Worm (Caenorhabditis elegans) whole organism, late embryonic: ENCODE data around the gene ins-20.
"Not testable (repeated sequence)": the region's sequence is repeated elsewhere in the genome, so short reads cannot be mapped to it uniquely, and the experiment has no call there.

Source experiments
- C38D4.7 ChIP-seq: fragments of 200-800 bp; sonication (Bioruptor generic); optimal IDR thresholded peaks from 2 replicates; lab custom pipeline; 2018; ENCODE audit warnings: mild to moderate bottlenecking, missing genetic modification characterization, moderate library complexity, missing compliant biosample characterization
- F13H6.1 ChIP-seq: sonication (generic microtip); optimal IDR thresholded peaks from 2 replicates; lab custom pipeline; 2016; ENCODE audit warnings: missing genetic modification characterization, missing compliant biosample characterization
- ahr-1 ChIP-seq: sonication (generic microtip); optimal IDR thresholded peaks from 2 replicates; lab custom pipeline; 2016; ENCODE audit warnings: missing genetic modification characterization, missing compliant biosample characterization
- ceh-14 ChIP-seq: sonication (generic microtip); optimal IDR thresholded peaks from 2 replicates; lab custom pipeline; 2016; ENCODE audit warnings: missing genotype, missing genetic modification characterization, missing compliant biosample characterization
- ceh-31 ChIP-seq: sonication (generic microtip); optimal IDR thresholded peaks from 2 replicates; lab custom pipeline; 2016; ENCODE audit warnings: missing genetic modification characterization, missing compliant biosample characterization
- ceh-48 ChIP-seq: sonication (generic microtip); optimal IDR thresholded peaks from 2 replicates; lab custom pipeline; 2016; ENCODE audit warnings: missing genetic modification characterization, inconsistent platforms, missing compliant biosample characterization
- ceh-6 ChIP-seq: fragments of 200-800 bp; sonication (Bioruptor generic); optimal IDR thresholded peaks from 2 replicates; lab custom pipeline; 2018; ENCODE audit warnings: mild to moderate bottlenecking, missing genetic modification characterization, missing compliant biosample characterization
- che-1 ChIP-seq: sonication (generic microtip); optimal IDR thresholded peaks from 2 replicates; lab custom pipeline; 2016; ENCODE audit warnings: mild to moderate bottlenecking, missing genetic modification characterization, missing compliant biosample characterization
- dve-1 ChIP-seq: sonication (generic microtip); optimal IDR thresholded peaks from 2 replicates; lab custom pipeline; 2017; ENCODE audit warnings: antibody characterized with exemption, mild to moderate bottlenecking, missing genetic modification characterization, missing compliant biosample characterization
- elt-2 ChIP-seq: sonication (generic microtip); optimal IDR thresholded peaks from 2 replicates; lab custom pipeline; 2016; ENCODE audit warnings: missing genetic modification reagents, missing genetic modification characterization, missing compliant biosample characterization
- eyg-1 ChIP-seq: sonication (generic microtip); optimal IDR thresholded peaks from 2 replicates; lab custom pipeline; 2016; ENCODE audit warnings: missing genotype, missing genetic modification characterization, missing compliant biosample characterization
- fax-1 ChIP-seq: sonication (generic microtip); optimal IDR thresholded peaks from 2 replicates; lab custom pipeline; 2016; ENCODE audit warnings: missing genotype, missing genetic modification characterization, missing compliant biosample characterization
- fkh-10 ChIP-seq: fragments of 150-350 bp; optimal IDR thresholded peaks from 2 replicates; lab custom pipeline; 2014; ENCODE audit warnings: missing biosample characterization, missing genetic modification reagents, missing genetic modification characterization
- hlh-13 ChIP-seq: fragments of 200-800 bp; sonication (Bioruptor generic); optimal IDR thresholded peaks from 2 replicates; lab custom pipeline; 2018; ENCODE audit warnings: mild to moderate bottlenecking, missing genetic modification characterization, missing compliant biosample characterization
- hlh-15 ChIP-seq: sonication (generic microtip); optimal IDR thresholded peaks from 2 replicates; lab custom pipeline; 2016; ENCODE audit warnings: missing genetic modification characterization, missing compliant biosample characterization
- hlh-6 ChIP-seq: sonication (generic microtip); optimal IDR thresholded peaks from 2 replicates; lab custom pipeline; 2016; ENCODE audit warnings: missing genotype, missing genetic modification characterization, missing compliant biosample characterization
- lim-6 ChIP-seq: sonication (generic microtip); optimal IDR thresholded peaks from 2 replicates; lab custom pipeline; 2016; ENCODE audit warnings: missing genetic modification characterization, missing compliant biosample characterization
- lin-11 ChIP-seq: fragments of 200-800 bp; sonication (Bioruptor generic); optimal IDR thresholded peaks from 2 replicates; lab custom pipeline; 2018; ENCODE audit warnings: mild to moderate bottlenecking, missing genetic modification characterization, missing compliant biosample characterization
- madf-2 ChIP-seq: sonication (generic microtip); optimal IDR thresholded peaks from 2 replicates; lab custom pipeline; 2017; ENCODE audit warnings: missing genetic modification characterization, missing compliant biosample characterization
- mec-3 ChIP-seq: sonication (generic microtip); optimal IDR thresholded peaks from 2 replicates; lab custom pipeline; 2016; ENCODE audit warnings: borderline replicate concordance, missing genetic modification characterization, missing compliant biosample characterization
- nfya-1 ChIP-seq: sonication (generic microtip); optimal IDR thresholded peaks from 2 replicates; lab custom pipeline; 2017; ENCODE audit warnings: missing genetic modification characterization, mild to moderate bottlenecking, missing compliant biosample characterization, antibody characterized with exemption, moderate library complexity
- pat-9 ChIP-seq: fragments of 200-800 bp; sonication (Bioruptor generic); optimal IDR thresholded peaks from 2 replicates; lab custom pipeline; 2018; ENCODE audit warnings: mild to moderate bottlenecking, missing genetic modification characterization, moderate library complexity, missing compliant biosample characterization
- pha-2 ChIP-seq: sonication (generic microtip); optimal IDR thresholded peaks from 2 replicates; lab custom pipeline; 2017; ENCODE audit warnings: mild to moderate bottlenecking, missing genetic modification characterization, missing compliant biosample characterization
- pha-4 ChIP-seq: fragments of 150-350 bp; optimal IDR thresholded peaks from 2 replicates; lab custom pipeline; 2018; ENCODE audit warnings: missing biosample characterization, missing genetic modification reagents, missing genetic modification characterization
- pqm-1 ChIP-seq: sonication (generic microtip); optimal IDR thresholded peaks from 2 replicates; lab custom pipeline; 2016; ENCODE audit warnings: missing genetic modification characterization, missing compliant biosample characterization
- ref-2 ChIP-seq: sonication (generic microtip); optimal IDR thresholded peaks from 2 replicates; lab custom pipeline; 2016; ENCODE audit warnings: missing genetic modification characterization, missing compliant biosample characterization
- rnt-1 ChIP-seq: sonication (generic microtip); optimal IDR thresholded peaks from 2 replicates; lab custom pipeline; 2016; ENCODE audit warnings: missing genetic modification characterization, missing compliant biosample characterization
- sdc-2 ChIP-seq: sonication (generic microtip); optimal IDR thresholded peaks from 2 replicates; lab custom pipeline; 2016; ENCODE audit warnings: missing genotype, missing genetic modification characterization, missing compliant biosample characterization
- sox-4 ChIP-seq: sonication (generic microtip); optimal IDR thresholded peaks from 2 replicates; lab custom pipeline; 2017; ENCODE audit warnings: mild to moderate bottlenecking, missing genetic modification characterization, inconsistent platforms, missing compliant biosample characterization
- syd-9 ChIP-seq: sonication (generic microtip); optimal IDR thresholded peaks from 2 replicates; lab custom pipeline; 2016; ENCODE audit warnings: mild to moderate bottlenecking, missing genetic modification characterization, moderate library complexity, missing compliant biosample characterization
- tbx-7 ChIP-seq: sonication (generic microtip); optimal IDR thresholded peaks from 2 replicates; lab custom pipeline; 2016; ENCODE audit warnings: missing genotype, missing genetic modification characterization, missing compliant biosample characterization
- unc-3 ChIP-seq, 2 experiments: fragments of 200-800 bp in 1 of 2; sonication (Bioruptor generic) in 1 of 2; sonication (generic microtip) in 1 of 2; conservative IDR thresholded peaks in 1 of 2; optimal IDR thresholded peaks in 1 of 2; 2 replicates each; pipeline versions ENCODE4 v1.3.6 to Lab custom; 2016 to 2022; ENCODE audit warnings: missing compliant biosample characterization in 2 of 2, missing genetic modification characterization in 2 of 2, missing genetic modification reagents in 1 of 2
- unc-86 ChIP-seq: sonication (generic microtip); optimal IDR thresholded peaks from 2 replicates; lab custom pipeline; 2016; ENCODE audit warnings: missing genetic modification characterization, missing compliant biosample characterization

Gene ins-20

DNA sequence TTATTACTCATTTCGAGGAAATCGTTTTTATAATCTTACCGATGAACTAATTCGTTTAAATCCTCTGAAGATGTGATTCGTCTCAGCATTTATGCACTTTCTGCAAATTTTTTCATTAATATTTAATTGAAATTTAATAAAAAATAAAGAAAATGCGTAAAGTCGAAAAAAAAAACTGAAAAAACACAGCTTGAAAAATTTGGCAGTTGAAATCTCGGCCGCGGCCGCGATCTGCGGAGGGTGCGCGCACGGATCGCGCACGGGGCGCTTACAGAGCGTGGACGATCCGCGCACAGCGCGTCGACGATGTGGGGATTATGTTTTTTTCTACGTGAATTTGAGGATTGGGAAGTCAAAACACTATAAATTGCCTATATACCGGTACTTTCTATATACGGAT, 1.8 kb upstream of the ins-20 start, which contains the start of gene ZK84.4:
Gene ZK84.4, minus strand, starts transcription at position 101 of the 400 bp plus-strand sequence.
- TF ChIP-seq fax-1, ref-2, lin-11 (tag; lab: Kevin White, UChicago): not testable (repeated sequence)
- TF ChIP-seq, all 69 proteins: peak for 0; not testable (repeated sequence) for 69

DNA sequence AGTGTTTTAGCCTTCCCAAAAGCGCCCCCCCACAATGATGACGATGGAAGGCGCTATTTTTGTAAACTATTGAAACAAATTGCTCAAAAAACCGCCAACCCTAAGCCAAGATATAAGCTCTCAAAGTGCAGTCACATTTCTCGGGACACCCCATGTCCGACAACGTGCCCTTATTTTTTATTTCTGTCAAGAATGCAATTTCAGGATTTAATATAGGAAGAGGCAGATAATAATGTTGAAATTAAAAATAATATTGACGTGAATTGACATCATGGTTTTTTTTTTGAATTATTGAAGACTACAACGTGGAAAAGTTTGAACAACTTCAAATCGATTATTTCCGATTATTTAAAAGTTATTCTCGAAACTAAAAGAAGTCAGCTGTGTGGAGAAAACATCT, 3.4 kb downstream of the ins-20 start, which contains the start of gene ZK84.2:
Gene ZK84.2, plus strand, starts transcription at position 301 of the 400 bp plus-strand sequence.
- TF ChIP-seq pha-4 (tag; lab: Kevin White, UChicago); unc-3 (GFP tag; conservative IDR thresholded peaks at IDR 0.05; lab: Robert Waterston, UW); unc-3 (tag; optimal IDR thresholded peaks at IDR 0.05; lab: Kevin White, UChicago); pqm-1 (tag; lab: Kevin White, UChicago): not testable (repeated sequence)

DNA sequence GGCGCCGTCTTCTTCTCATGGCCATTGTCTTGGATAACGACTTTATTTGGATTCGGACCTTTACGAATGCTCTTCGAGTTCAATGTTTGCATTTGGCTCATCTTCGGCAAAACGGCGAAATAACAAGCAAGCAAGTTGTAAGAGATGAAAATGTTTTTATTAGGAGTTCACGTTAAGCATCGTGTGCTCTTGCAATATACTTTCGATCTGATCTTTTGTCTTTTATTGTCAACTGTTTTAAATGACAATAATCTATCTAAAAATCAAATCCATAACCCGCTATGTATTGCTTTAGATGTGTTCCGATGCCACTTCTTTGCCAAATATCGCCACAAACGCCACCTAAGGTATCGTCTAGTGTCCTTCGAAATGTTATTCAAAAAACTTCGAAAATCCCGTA, 5.8 kb downstream of the ins-20 start, which contains the start of gene ZK84.5:
Gene ZK84.5, minus strand, starts transcription at position 101 of the 400 bp plus-strand sequence.
- TF ChIP-seq nfya-1 (tag; lab: Kevin White, UChicago) (no peak), elt-2 (tag; lab: Kevin White, UChicago) (no peak), lin-11 (tag; lab: Kevin White, UChicago) (no peak), ceh-6 (GFP tag; lab: Kevin White, UChicago) (no peak), ceh-48 (tag; lab: Kevin White, UChicago) (no peak), sdc-2 (tag; lab: Kevin White, UChicago) (no peak), syd-9 (no peak), pha-2 (no peak), unc-86 (tag; lab: Kevin White, UChicago) (no peak), ceh-14 (no peak), hlh-15 (tag; lab: Kevin White, UChicago) (no peak), pat-9 (tag; lab: Kevin White, UChicago) (no peak)

DNA sequence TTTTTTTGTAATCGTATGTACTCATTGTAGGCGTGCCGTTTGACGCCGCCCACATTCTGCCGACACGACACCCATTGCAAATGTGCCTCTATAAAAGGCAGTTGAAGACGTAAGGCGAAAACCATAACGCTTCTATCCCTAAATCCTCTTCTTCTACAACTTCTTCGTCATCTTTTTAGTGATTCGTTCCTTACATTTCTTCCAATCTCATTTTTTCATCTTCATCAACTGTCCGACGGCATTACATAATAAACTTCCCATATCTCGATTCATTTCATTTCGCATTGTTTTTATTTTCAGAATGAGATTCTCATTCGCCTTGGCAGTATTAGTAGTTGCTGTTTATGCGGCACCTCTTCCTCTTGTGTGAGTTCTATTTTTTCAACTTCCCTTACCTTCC, 9.7 kb downstream of the ins-20 start, which contains the start of gene ZK84.1:
Gene ZK84.1, plus strand, starts transcription at position 301 of the 400 bp plus-strand sequence.
- TF ChIP-seq tbx-7 (tag; lab: Kevin White, UChicago) (no peak), hlh-13 (no peak), dve-1 (no peak), fkh-10 (GFP tag; lab: Kevin White, UChicago) (no peak), mec-3 (tag; lab: Kevin White, UChicago) (no peak), ref-2 (tag; lab: Kevin White, UChicago) (no peak), sox-4 (no peak), hlh-6 (tag; lab: Kevin White, UChicago) (no peak), pat-9 (tag; lab: Kevin White, UChicago) (no peak)
- TF ChIP-seq, all 69 proteins: peak for 0

DNA sequence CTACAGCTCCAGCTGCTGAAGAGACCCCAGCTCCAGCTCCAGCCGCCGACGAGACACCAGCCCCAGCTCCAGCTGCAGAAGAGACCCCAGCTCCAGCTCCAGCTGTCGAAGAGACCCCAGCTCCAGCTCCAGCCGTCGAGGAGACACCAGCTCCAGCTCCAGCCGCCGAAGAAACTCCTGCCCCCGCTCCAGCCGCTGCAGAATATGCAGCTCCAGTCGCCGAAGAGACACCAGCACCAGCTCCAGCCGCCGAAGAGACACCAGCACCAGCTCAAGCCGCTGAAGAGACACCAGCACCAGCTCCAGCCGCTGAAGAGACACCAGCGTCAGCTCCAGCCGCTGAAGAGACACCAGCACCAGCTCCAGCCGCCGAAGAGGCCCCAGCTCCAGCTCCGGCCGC, 12.0 kb downstream of the ins-20 start:
- TF ChIP-seq che-1 (tag; lab: Kevin White, UChicago) (peak; percentile 2), C38D4.7 (GFP tag; lab: Kevin White, UChicago) (no peak)

DNA sequence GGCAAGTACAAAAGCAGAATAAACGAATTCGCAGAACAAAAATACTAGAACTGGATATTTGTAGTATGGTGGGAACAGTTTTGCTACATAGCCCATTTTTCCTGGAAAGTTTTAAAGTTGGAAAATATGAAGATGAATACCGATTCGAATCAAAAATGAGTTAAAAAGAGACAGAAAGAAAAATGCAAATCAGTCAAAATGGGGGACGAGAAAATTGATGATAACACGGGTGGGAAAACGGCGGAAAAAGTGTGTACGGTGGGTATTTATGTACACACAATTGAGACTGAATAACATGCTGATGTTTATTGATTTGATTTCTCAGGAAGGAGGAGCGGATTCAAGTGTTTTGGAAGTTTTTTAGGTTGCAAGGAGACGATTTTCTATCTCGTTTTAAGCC, 14.2 kb downstream of the ins-20 start, which contains the start of gene R12C12.9:
Gene R12C12.9, minus strand, starts transcription at position 101 of the 400 bp plus-strand sequence.
- TF ChIP-seq madf-2 (tag; lab: Kevin White, UChicago) (no peak), fkh-10 (GFP tag; lab: Kevin White, UChicago) (no peak), rnt-1 (tag; lab: Kevin White, UChicago) (no peak), sdc-2 (tag; lab: Kevin White, UChicago) (no peak), eyg-1 (tag; lab: Kevin White, UChicago) (no peak), C38D4.7 (GFP tag; lab: Kevin White, UChicago) (no peak), F13H6.1 (tag; lab: Kevin White, UChicago) (no peak), ahr-1 (tag; lab: Kevin White, UChicago) (no peak), ceh-31 (tag; lab: Kevin White, UChicago) (no peak), lim-6 (tag; lab: Kevin White, UChicago) (no peak), hlh-6 (tag; lab: Kevin White, UChicago) (no peak), fax-1 (tag; lab: Kevin White, UChicago) (no peak)
